Worm (Caenorhabditis elegans): Measurements from ENCODE around the gene spe-26.

The spe-26 gene

ce11 chrIV:10367740-10368246 is 23.9 kb downstream of the spe-26 start, which contains the start of gene pges-2 (continued):
- TF ChIP-seq lin-35 (GFP tag; optimal IDR thresholded peaks at IDR 0.05) = peak; percentile 19 to 44
- no peak for TF ChIP-seq F16B12.6 (tag; optimal IDR thresholded peaks at IDR 0.05)
- no peak for TF ChIP-seq C04F5.9 (tag; optimal IDR thresholded peaks at IDR 0.05)
- TF ChIP-seq efl-1 (optimal IDR thresholded peaks at IDR 0.05) = peak; percentile 40 to 43
- TF ChIP-seq efl-1 (GFP tag; optimal IDR thresholded peaks at IDR 0.05 in 1 of 2) = peak; percentile 39 to 90
- no peak for TF ChIP-seq elt-3 (tag; optimal IDR thresholded peaks at IDR 0.05)
- no peak for TF ChIP-seq nhr-12 (tag; optimal IDR thresholded peaks at IDR 0.05)
- TF ChIP-seq egl-27 (tag; optimal IDR thresholded peaks at IDR 0.05) = no peak
- peak; percentile 40 for TF ChIP-seq blmp-1 (tag; optimal IDR thresholded peaks at IDR 0.05)
- no peak for TF ChIP-seq hlh-4 (tag; optimal IDR thresholded peaks at IDR 0.05)
- no peak for TF ChIP-seq rnt-1 (tag; optimal IDR thresholded peaks at IDR 0.05)
- no peak for TF ChIP-seq sox-4 (tag; optimal IDR thresholded peaks at IDR 0.05)
- no peak for TF ChIP-seq dsc-1 (tag; optimal IDR thresholded peaks at IDR 0.05)
- no peak for TF ChIP-seq C16A3.4 (tag; optimal IDR thresholded peaks at IDR 0.05)
- TF ChIP-seq mep-1 (tag; optimal IDR thresholded peaks at IDR 0.05) = peak; percentile 62
- TF ChIP-seq lin-14 (GFP tag; optimal IDR thresholded peaks at IDR 0.05) = no peak
- TF ChIP-seq jun-1 (tag; optimal IDR thresholded peaks at IDR 0.05) = no peak
- TF ChIP-seq nhr-77 (tag; optimal IDR thresholded peaks at IDR 0.05) = no peak
- no peak for TF ChIP-seq lin-15B (tag; optimal IDR thresholded peaks at IDR 0.05)
- TF ChIP-seq fos-1 (tag; optimal IDR thresholded peaks at IDR 0.05) = no peak
- TF ChIP-seq mef-2 (tag; optimal IDR thresholded peaks at IDR 0.05) = no peak
- TF ChIP-seq lsy-2 (tag; optimal IDR thresholded peaks at IDR 0.05) = peak; percentile 52 to 66
- TF ChIP-seq egl-13 (tag; optimal IDR thresholded peaks at IDR 0.05) = no peak
- no peak for TF ChIP-seq alr-1 (tag; optimal IDR thresholded peaks at IDR 0.05; ENCODE audit: borderline replicate concordance)
- TF ChIP-seq nhr-28 (tag; optimal IDR thresholded peaks at IDR 0.05) = no peak
- TF ChIP-seq ceh-82 (tag; optimal IDR thresholded peaks at IDR 0.05) = peak in 1 of 3 experiments; percentile 21
- no peak for TF ChIP-seq tbx-2 (tag; optimal IDR thresholded peaks at IDR 0.05)
- no peak for TF ChIP-seq ztf-11 (tag; optimal IDR thresholded peaks at IDR 0.05)
- TF ChIP-seq nhr-20 (tag; optimal IDR thresholded peaks at IDR 0.05) = no peak
- TF ChIP-seq ceh-63 (GFP tag; optimal IDR thresholded peaks at IDR 0.05) = no peak
- no peak for TF ChIP-seq hpl-2 (GFP tag; optimal IDR thresholded peaks at IDR 0.05)
- no peak for TF ChIP-seq isw-1 (GFP tag; IDR thresholded peaks at IDR 0.05)

- no peak for TF ChIP-seq sox-4 (tag; optimal IDR thresholded peaks at IDR 0.05)
- no peak for TF ChIP-seq egl-27 (tag; optimal IDR thresholded peaks at IDR 0.05)
- peak; percentile 67 for TF ChIP-seq snu-23 (GFP tag; optimal IDR thresholded peaks at IDR 0.05)
- TF ChIP-seq hlh-17 (GFP tag; optimal IDR thresholded peaks at IDR 0.05; ENCODE audit: borderline replicate concordance) = no peak
- TF ChIP-seq nhr-12 (tag; optimal IDR thresholded peaks at IDR 0.05) = no peak
- no peak for TF ChIP-seq Y116A8C.19 (tag; optimal IDR thresholded peaks at IDR 0.05; ENCODE audit: borderline replicate concordance)
- no peak for TF ChIP-seq nhr-77 (tag; optimal IDR thresholded peaks at IDR 0.05)
- no peak for TF ChIP-seq mdl-1 (tag; optimal IDR thresholded peaks at IDR 0.05)
- TF ChIP-seq lin-35 (GFP tag; optimal IDR thresholded peaks at IDR 0.05) = peak; percentile 57 to 76
- peak; percentile 49 for TF ChIP-seq nhr-20 (tag; optimal IDR thresholded peaks at IDR 0.05)
- TF ChIP-seq lin-39 (tag; optimal IDR thresholded peaks at IDR 0.05) = no peak
- peak; percentile 24 for TF ChIP-seq snpc-4 (tag; optimal IDR thresholded peaks at IDR 0.05)
- TF ChIP-seq elt-2 (tag; optimal IDR thresholded peaks at IDR 0.05) = peak; percentile 44
- TF ChIP-seq nhr-47 (tag; optimal IDR thresholded peaks at IDR 0.05) = peak; percentile 74
- no peak for TF ChIP-seq pag-3 (tag; optimal IDR thresholded peaks at IDR 0.05; ENCODE audit: borderline replicate concordance, insufficient read depth)
- TF ChIP-seq efl-3 (GFP tag; optimal IDR thresholded peaks at IDR 0.05) = no peak
- peak; percentile 23 for TF ChIP-seq pax-3 (tag; optimal IDR thresholded peaks at IDR 0.05)
- peak; percentile 68 for TF ChIP-seq xbp-1 (tag; optimal IDR thresholded peaks at IDR 0.05)
- peak; percentile 66 for TF ChIP-seq mep-1 (tag; optimal IDR thresholded peaks at IDR 0.05)
- no peak for TF ChIP-seq nhr-76 (tag; optimal IDR thresholded peaks at IDR 0.05)
- peak; percentile 10 for TF ChIP-seq jun-1 (tag; optimal IDR thresholded peaks at IDR 0.05)
- peak; percentile 9 to 38 (median 19) for TF ChIP-seq ceh-82 (tag; optimal IDR thresholded peaks at IDR 0.05)
- peak; percentile 60 for TF ChIP-seq nhr-90 (tag; optimal IDR thresholded peaks at IDR 0.05; ENCODE audit: poor library complexity)
- no peak for TF ChIP-seq aly-2 (tag; optimal IDR thresholded peaks at IDR 0.05)
- TF ChIP-seq C16A3.4 (tag; optimal IDR thresholded peaks at IDR 0.05) = peak; percentile 52
- peak; percentile 48 for TF ChIP-seq rnt-1 (tag; optimal IDR thresholded peaks at IDR 0.05)
- peak; percentile 75 for TF ChIP-seq nhr-71 (tag; optimal IDR thresholded peaks at IDR 0.05)
- peak; percentile 58 for TF ChIP-seq unc-86 (tag; optimal IDR thresholded peaks at IDR 0.05)
- no peak for TF ChIP-seq zip-4 (GFP tag; optimal IDR thresholded peaks at IDR 0.05)
These were observed 25.7 kb downstream of the spe-26 start, which contains the start of gene sir-2.1 for ce11 chrIV:10366018-10366417. sir-2.1 (minus strand) TSS chrIV:10366229.
